Worm (Caenorhabditis elegans) whole organism, L3 larva: ENCODE measurements around the gene cng-3.

ENCODE experiments used
- ceh-82 ChIP-seq: fragments of 150-350 bp; optimal IDR thresholded peaks from 2 replicates; lab custom pipeline; 2014; ENCODE audit warnings: missing biosample characterization, missing genetic modification characterization
- egl-5 ChIP-seq: fragments of 150-350 bp; optimal IDR thresholded peaks from 2 replicates; lab custom pipeline; 2017; ENCODE audit warnings: missing biosample characterization, missing genetic modification reagents, missing genetic modification characterization, inconsistent platforms
- eor-1 ChIP-seq, 2 experiments: fragments of 150-350 bp; optimal IDR thresholded peaks; 2 replicates each; lab custom pipeline; 2014 to 2018; ENCODE audit warnings: missing biosample characterization in 2 of 2, missing genetic modification characterization in 2 of 2

- TF ChIP-seq egl-5 (tag; lab: Kevin White, UChicago) (no peak), ceh-82 (tag; lab: Kevin White, UChicago) (no peak), eor-1 (tag; optimal IDR thresholded peaks at IDR 0.05; lab: Kevin White, UChicago) (no peak)
Measured at ce11 chrIV:9427959-9428358, 52.9 kb downstream of the cng-3 start, which contains the start of gene F59B8.1.
